Fruit fly (Drosophila melanogaster) whole organism, embryonic: ENCODE data around the gene RapGAP1.

ENCODE experiments used
- Ada2b ChIP-seq: fragments of 200-800 bp; sonication (Bioruptor generic); IDR thresholded peaks from 2 replicates; pipeline ENCODE4 v1.3.6; 2022; ENCODE audit warnings: missing biosample characterization, missing genetic modification characterization
- Atf-2 ChIP-seq: fragments of 200-800 bp; sonication (Bioruptor generic); optimal IDR thresholded peaks from 2 replicates; lab custom pipeline; 2016; ENCODE audit warnings: missing biosample characterization, missing genetic modification characterization
- CG11085 ChIP-seq: fragments of 200-800 bp; sonication (Bioruptor generic); IDR thresholded peaks from 2 replicates; pipeline ENCODE4 v1.3.6; 2022; ENCODE audit warnings: missing biosample characterization, missing genetic modification characterization
- CG11247 ChIP-seq: fragments of 200-800 bp; sonication (Bioruptor generic); IDR thresholded peaks from 2 replicates; pipeline ENCODE4 v1.3.6; 2022; ENCODE audit warnings: missing biosample characterization, missing genetic modification characterization
- CG11695 ChIP-seq: fragments of 200-800 bp; sonication (Bioruptor generic); IDR thresholded peaks from 3 replicates; pipeline ENCODE4 v1.3.6; 2022; ENCODE audit warnings: missing biosample characterization, missing genetic modification characterization
- CG12071 ChIP-seq: fragments of 200-800 bp; sonication (Bioruptor generic); optimal IDR thresholded peaks from 3 replicates; lab custom pipeline; 2018; ENCODE audit warnings: missing biosample characterization, mild to moderate bottlenecking, missing genetic modification characterization
- CG12236 ChIP-seq: fragments of 200-800 bp; sonication (Bioruptor generic); optimal IDR thresholded peaks from 2 replicates; lab custom pipeline; 2016; ENCODE audit warnings: missing biosample characterization, missing genetic modification characterization
- CG13775 ChIP-seq: fragments of 200-800 bp; sonication (Bioruptor generic); optimal IDR thresholded peaks from 3 replicates; lab custom pipeline; 2017; ENCODE audit warnings: missing biosample characterization, mild to moderate bottlenecking, missing genetic modification characterization
- CG13894 ChIP-seq: fragments of 200-800 bp; sonication (Bioruptor generic); optimal IDR thresholded peaks from 3 replicates; lab custom pipeline; 2018; ENCODE audit warnings: missing biosample characterization, mild to moderate bottlenecking, missing genetic modification characterization, moderate library complexity
- CG14050 ChIP-seq: fragments of 200-800 bp; sonication (Bioruptor generic); IDR thresholded peaks from 3 replicates; pipeline ENCODE4 v1.3.6; 2022; ENCODE audit warnings: missing biosample characterization, missing genetic modification characterization
- CG14965 ChIP-seq: fragments of 200-800 bp; sonication (Bioruptor generic); optimal IDR thresholded peaks from 2 replicates; lab custom pipeline; 2016; ENCODE audit warnings: missing biosample characterization, missing genetic modification characterization, borderline replicate concordance
- CG2875 ChIP-seq: fragments of 200-800 bp; sonication (Bioruptor generic); optimal IDR thresholded peaks from 2 replicates; lab custom pipeline; 2017; ENCODE audit warnings: missing biosample characterization, mild to moderate bottlenecking, missing genetic modification characterization, missing genetic modification reagents
- CG30403 ChIP-seq: fragments of 200-800 bp; sonication (Bioruptor generic); optimal IDR thresholded peaks from 3 replicates; lab custom pipeline; 2016; ENCODE audit warnings: missing biosample characterization, missing genetic modification characterization
- CG31441 ChIP-seq: fragments of 200-800 bp; sonication (Bioruptor generic); IDR thresholded peaks from 2 replicates; pipeline ENCODE4 v1.3.6; 2022; ENCODE audit warnings: missing biosample characterization, missing genetic modification characterization
- CG3163 ChIP-seq: fragments of 200-800 bp; sonication (Bioruptor generic); optimal IDR thresholded peaks from 3 replicates; lab custom pipeline; 2016; ENCODE audit warnings: missing biosample characterization, missing genetic modification characterization
- CG3726 ChIP-seq: fragments of 200-800 bp; sonication (Bioruptor generic); IDR thresholded peaks from 3 replicates; pipeline ENCODE4, ENCODE4 v1.3.6; 2022; ENCODE audit warnings: missing biosample characterization, missing genetic modification characterization
- CG5180 ChIP-seq: fragments of 200-800 bp; sonication (Bioruptor generic); optimal IDR thresholded peaks from 3 replicates; lab custom pipeline; 2017; ENCODE audit warnings: missing biosample characterization, missing genetic modification characterization, mild to moderate bottlenecking, moderate library complexity, missing genetic modification reagents
- CG5953 ChIP-seq: fragments of 200-800 bp; sonication (Bioruptor generic); IDR thresholded peaks from 2 replicates; pipeline ENCODE4 v1.3.6; 2022; ENCODE audit warnings: missing biosample characterization, missing genetic modification characterization
- CG6689 ChIP-seq: fragments of 200-800 bp; sonication (Bioruptor generic); IDR thresholded peaks from 2 replicates; pipeline ENCODE4 v1.3.6; 2022; ENCODE audit warnings: missing biosample characterization, missing genetic modification characterization
- CG6765 ChIP-seq: fragments of 200-800 bp; sonication (Bioruptor generic); optimal IDR thresholded peaks from 3 replicates; lab custom pipeline; 2017; ENCODE audit warnings: missing biosample characterization, mild to moderate bottlenecking, missing genetic modification characterization
- CG8290 ChIP-seq, 3 experiments: fragments of 200-800 bp; sonication (Bioruptor generic); optimal IDR thresholded peaks; 2 replicates each; lab custom pipeline; 2016 to 2019; ENCODE audit warnings: missing biosample characterization in 3 of 3, missing genetic modification characterization in 3 of 3, mild to moderate bottlenecking in 2 of 3, moderate library complexity in 1 of 3
- Dek ChIP-seq: fragments of 200-800 bp; sonication (Bioruptor generic); optimal IDR thresholded peaks from 3 replicates; lab custom pipeline; 2019; ENCODE audit warnings: missing biosample characterization, mild to moderate bottlenecking, missing genetic modification characterization, moderate library complexity
- Drgx ChIP-seq: fragments of 200-800 bp; sonication (Bioruptor generic); IDR thresholded peaks from 2 replicates; pipeline ENCODE4 v1.3.6; 2022; ENCODE audit warnings: missing biosample characterization, missing genetic modification characterization
- GATAe ChIP-seq: fragments of 200-800 bp; sonication (Bioruptor generic); conservative IDR thresholded peaks from 2 replicates; pipeline ENCODE4 v1.3.6; 2022; ENCODE audit warnings: missing biosample characterization, missing genetic modification characterization
- HHEX ChIP-seq: fragments of 200-800 bp; sonication (Bioruptor generic); optimal IDR thresholded peaks from 3 replicates; lab custom pipeline; 2017; ENCODE audit warnings: missing biosample characterization, mild to moderate bottlenecking, missing genetic modification characterization, missing genetic modification reagents
- Hand ChIP-seq: fragments of 200-800 bp; sonication (Bioruptor generic); optimal IDR thresholded peaks from 2 replicates; lab custom pipeline; 2017; ENCODE audit warnings: mild to moderate bottlenecking, missing biosample characterization, missing genetic modification reagents, missing genetic modification characterization
- Hr3 ChIP-seq: fragments of 200-800 bp; sonication (Bioruptor generic); optimal IDR thresholded peaks from 3 replicates; lab custom pipeline; 2016; ENCODE audit warnings: missing biosample characterization, missing genetic modification characterization
- Lhr ChIP-seq: fragments of 200-800 bp; sonication (Bioruptor generic); optimal IDR thresholded peaks from 3 replicates; lab custom pipeline; 2017; ENCODE audit warnings: mild to moderate bottlenecking, missing biosample characterization, missing genetic modification reagents, missing genetic modification characterization
- Lim3 ChIP-seq: fragments of 200-800 bp; sonication (Bioruptor generic); IDR thresholded peaks from 2 replicates; pipeline ENCODE4 v1.3.6; 2022; ENCODE audit warnings: missing biosample characterization, missing genetic modification characterization
- MESR4 ChIP-seq: fragments of 200-800 bp; sonication (Bioruptor generic); optimal IDR thresholded peaks from 2 replicates; lab custom pipeline; 2018; ENCODE audit warnings: missing biosample characterization, mild to moderate bottlenecking, missing genetic modification characterization, moderate library complexity
- Sry-δ ChIP-seq: fragments of 200-800 bp; sonication (Bioruptor generic); optimal IDR thresholded peaks from 2 replicates; lab custom pipeline; 2016; ENCODE audit warnings: missing biosample characterization, missing genetic modification characterization
- Vsx1 ChIP-seq: fragments of 200-800 bp; sonication (Bioruptor generic); optimal IDR thresholded peaks from 2 replicates; lab custom pipeline; 2017; ENCODE audit warnings: missing biosample characterization, mild to moderate bottlenecking, missing genetic modification characterization, missing genetic modification reagents
- Xrp1 ChIP-seq: fragments of 200-800 bp; sonication (Bioruptor generic); IDR thresholded peaks from 2 replicates; pipeline ENCODE4 v1.3.6; 2022; ENCODE audit warnings: missing biosample characterization, missing genetic modification characterization
- aop ChIP-seq: fragments of 200-800 bp; sonication (Bioruptor generic); IDR thresholded peaks from 2 replicates; pipeline ENCODE4 v1.3.6; 2022; ENCODE audit warnings: missing biosample characterization, missing genetic modification characterization
- bowl ChIP-seq: fragments of 200-800 bp; sonication (Bioruptor generic); IDR thresholded peaks from 2 replicates; pipeline ENCODE4 v1.3.6; 2022; ENCODE audit warnings: missing biosample characterization, missing genetic modification characterization
- danr ChIP-seq: fragments of 200-800 bp; sonication (Bioruptor generic); IDR thresholded peaks from 2 replicates; pipeline ENCODE4 v1.3.6; 2022; ENCODE audit warnings: missing biosample characterization, missing genetic modification characterization
- dati ChIP-seq: fragments of 200-800 bp; sonication (Bioruptor generic); IDR thresholded peaks from 2 replicates; pipeline ENCODE4 v1.3.6; 2022; ENCODE audit warnings: missing biosample characterization, missing genetic modification characterization
- dimm ChIP-seq: fragments of 200-800 bp; sonication (Bioruptor generic); IDR thresholded peaks from 2 replicates; pipeline ENCODE4 v1.3.6; 2022; ENCODE audit warnings: missing biosample characterization, missing genetic modification characterization
- disco-r ChIP-seq: fragments of 200-800 bp; sonication (Bioruptor generic); optimal IDR thresholded peaks from 2 replicates; lab custom pipeline; 2016; ENCODE audit warnings: missing biosample characterization, missing genetic modification characterization
- dm ChIP-seq: fragments of 200-800 bp; sonication (Bioruptor generic); optimal IDR thresholded peaks from 3 replicates; lab custom pipeline; 2016; ENCODE audit warnings: missing biosample characterization, missing genetic modification characterization
- gsb ChIP-seq: fragments of 200-800 bp; sonication (Bioruptor generic); IDR thresholded peaks from 2 replicates; pipeline ENCODE4 v1.3.6; 2022; ENCODE audit warnings: missing biosample characterization, missing genetic modification characterization
- nau ChIP-seq: fragments of 200-800 bp; sonication (Bioruptor generic); optimal IDR thresholded peaks from 3 replicates; lab custom pipeline; 2017; ENCODE audit warnings: missing biosample characterization, mild to moderate bottlenecking, missing genetic modification characterization, missing genetic modification reagents
- onecut ChIP-seq: fragments of 200-800 bp; sonication (Bioruptor generic); IDR thresholded peaks from 2 replicates; pipeline ENCODE4 v1.3.6; 2022; ENCODE audit warnings: missing biosample characterization, missing genetic modification characterization
- pnt ChIP-seq: fragments of 200-800 bp; sonication (Bioruptor generic); optimal IDR thresholded peaks from 3 replicates; lab custom pipeline; 2016; ENCODE audit warnings: missing biosample characterization, missing genetic modification characterization
- repo ChIP-seq: fragments of 200-800 bp; sonication (Bioruptor generic); optimal IDR thresholded peaks from 2 replicates; lab custom pipeline; 2016; ENCODE audit warnings: missing biosample characterization, missing genetic modification characterization
- sqz ChIP-seq: fragments of 200-800 bp; sonication (Bioruptor generic); optimal IDR thresholded peaks from 3 replicates; lab custom pipeline; 2018; ENCODE audit warnings: missing biosample characterization, mild to moderate bottlenecking, missing genetic modification characterization
- ssp ChIP-seq: fragments of 200-800 bp; sonication (Bioruptor generic); IDR thresholded peaks from 2 replicates; pipeline ENCODE4 v1.3.6; 2022; ENCODE audit warnings: missing biosample characterization, missing genetic modification characterization
- tgo ChIP-seq: fragments of 200-800 bp; sonication (Bioruptor generic); IDR thresholded peaks from 3 replicates; pipeline ENCODE4 v1.3.6; 2022; ENCODE audit warnings: missing biosample characterization, missing genetic modification characterization
- tll ChIP-seq, 2 experiments: fragments of 200-800 bp in 1 of 2; fragments of >200 bp in 1 of 2; sonication (Bioruptor generic) in 1 of 2; optimal IDR thresholded peaks; 2 replicates each; lab custom pipeline; 2017 to 2019; ENCODE audit warnings: missing biosample characterization in 2 of 2, missing genetic modification characterization in 2 of 2, mild to moderate bottlenecking in 1 of 2, moderate library complexity in 1 of 2
- wek ChIP-seq: fragments of 200-800 bp; sonication (Bioruptor generic); optimal IDR thresholded peaks from 3 replicates; lab custom pipeline; 2018; ENCODE audit warnings: missing biosample characterization, mild to moderate bottlenecking, missing genetic modification characterization, moderate library complexity
- zf30C ChIP-seq: fragments of 200-800 bp; sonication (Bioruptor generic); optimal IDR thresholded peaks from 3 replicates; lab custom pipeline; 2018; ENCODE audit warnings: missing biosample characterization, mild to moderate bottlenecking, missing genetic modification characterization

The RapGAP1 gene

DNA sequence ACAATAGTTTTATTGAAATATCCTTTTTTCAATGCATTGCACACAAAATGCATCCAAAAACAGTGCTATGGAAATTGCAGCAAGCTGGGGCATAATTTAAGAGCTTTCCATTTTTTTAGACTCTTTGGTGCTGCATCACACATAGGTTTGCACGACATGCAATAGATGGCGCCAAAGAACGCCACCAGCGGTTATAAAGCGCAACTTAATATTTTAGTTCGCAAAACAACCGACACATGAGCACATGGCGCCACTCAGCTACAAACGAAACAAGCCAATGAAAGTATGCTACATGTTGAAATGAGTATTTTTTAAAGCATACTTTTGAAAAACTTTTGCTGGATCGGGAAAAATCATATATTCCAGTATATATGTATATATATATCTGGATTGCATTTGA, 43.9 kb downstream of the RapGAP1 start (continued):
- peak; percentile 74 for TF ChIP-seq dati
- TF ChIP-seq gsb (GFP tag; lab: Robert Waterston, UW), result peak; percentile 66
- TF ChIP-seq CG13894 (tag; lab: Kevin White, UChicago), result peak; percentile 73
- peak; percentile 67 for TF ChIP-seq Ada2b (GFP tag; lab: Robert Waterston, UW)
- TF ChIP-seq Vsx1 (GFP tag; lab: Kevin White, UChicago), result no peak
- TF ChIP-seq HHEX (GFP tag; lab: Kevin White, UChicago), result peak; percentile 82
- TF ChIP-seq repo (GFP tag; lab: Kevin White, UChicago), result peak; percentile 52
- TF ChIP-seq Atf-2 (GFP tag; lab: Kevin White, UChicago), result peak; percentile 74
- peak; percentile 20 for TF ChIP-seq CG14965
- TF ChIP-seq zf30C, result no peak
- TF ChIP-seq CG2875 (GFP tag; lab: Kevin White, UChicago), result peak; percentile 83
- TF ChIP-seq CG30403 (GFP tag; lab: Kevin White, UChicago), result peak; percentile 84
- peak; percentile 76 for TF ChIP-seq CG6689 (GFP tag; lab: Robert Waterston, UW)
- TF ChIP-seq MESR4 (GFP tag; lab: Kevin White, UChicago), result peak; percentile 8
- TF ChIP-seq sqz (GFP tag; lab: Kevin White, UChicago), result peak; percentile 70
- peak; percentile 50 for TF ChIP-seq Sry-δ (GFP tag; lab: Kevin White, UChicago)
- TF ChIP-seq CG14050 (GFP tag; lab: Robert Waterston, UW), result peak; percentile 26; the same call in 2 of the 3 replicates
- peak; percentile 50 for TF ChIP-seq disco-r (GFP tag; lab: Kevin White, UChicago)
- TF ChIP-seq Hr3 (GFP tag; lab: Kevin White, UChicago), result peak; percentile 79
- TF ChIP-seq nau (GFP tag; lab: Kevin White, UChicago), result peak; percentile 66
- TF ChIP-seq CG12236 (GFP tag; lab: Kevin White, UChicago), result peak; percentile 45
- TF ChIP-seq Lim3 (GFP tag; lab: Robert Waterston, UW), result no peak
- TF ChIP-seq wek (GFP tag; lab: Kevin White, UChicago), result peak; percentile 74
- TF ChIP-seq CG5180 (GFP tag; lab: Kevin White, UChicago), result peak; percentile 64
- no peak for TF ChIP-seq Hand (GFP tag; lab: Kevin White, UChicago)
- TF ChIP-seq ssp (GFP tag; lab: Robert Waterston, UW), result peak; percentile 62
- peak; percentile 91 for TF ChIP-seq CG8290 (GFP tag; optimal IDR thresholded peaks at IDR 0.05; lab: Kevin White, UChicago)
- TF ChIP-seq CG8290 (tag; optimal IDR thresholded peaks at IDR 0.05; lab: Kevin White, UChicago), result peak; percentile 87 to 95
- peak; percentile 70 for TF ChIP-seq pnt (GFP tag; lab: Kevin White, UChicago)
- TF ChIP-seq Xrp1 (GFP tag; lab: Robert Waterston, UW), result peak; percentile 62
- peak; percentile 59 for TF ChIP-seq CG5953 (GFP tag; lab: Robert Waterston, UW)
- TF ChIP-seq tll (GFP tag; optimal IDR thresholded peaks at IDR 0.05; lab: Kevin White, UChicago), result no peak
- no peak for TF ChIP-seq GATAe (GFP tag; lab: Robert Waterston, UW)
- TF ChIP-seq CG13775 (GFP tag; lab: Kevin White, UChicago), result peak; percentile 32
- peak; percentile 60 for TF ChIP-seq Dek (tag; lab: Kevin White, UChicago)
- peak; percentile 61 for TF ChIP-seq Drgx (GFP tag; lab: Robert Waterston, UW)
- TF ChIP-seq bowl (GFP tag; lab: Robert Waterston, UW), result no peak
- TF ChIP-seq CG12071, result peak; percentile 72
- peak; percentile 73 for TF ChIP-seq CG3163
- TF ChIP-seq CG11695, result peak; percentile 36; the same call in 1 of the 3 replicates
- TF ChIP-seq aop (GFP tag; lab: Robert Waterston, UW), result 0 out of 2 replicates have a peak, but pooled peaks have one; percentile 32
- TF ChIP-seq dm (GFP tag; lab: Kevin White, UChicago), result peak; percentile 69
- no peak for TF ChIP-seq dimm (GFP tag; lab: Robert Waterston, UW)
- 0 out of 3 replicates have a peak, but pooled peaks have one; percentile 43 for TF ChIP-seq CG3726 (GFP tag; lab: Robert Waterston, UW)
- TF ChIP-seq CG11247, result peak; percentile 91
- peak; percentile 77 for TF ChIP-seq tgo (GFP tag; lab: Robert Waterston, UW)
- TF ChIP-seq CG11085 (GFP tag; lab: Robert Waterston, UW), result peak; percentile 80
- peak; percentile 56; the same call in 1 of the 2 replicates for TF ChIP-seq CG31441
- TF ChIP-seq danr (GFP tag; lab: Robert Waterston, UW), result peak; percentile 58
- peak; percentile 94 for TF ChIP-seq Lhr (GFP tag; lab: Kevin White, UChicago)
- TF ChIP-seq onecut (GFP tag; lab: Robert Waterston, UW), result peak; percentile 87
- TF ChIP-seq CG6765 (GFP tag; lab: Kevin White, UChicago), result peak; percentile 60
